ENCODE assay signal across 4 fruit fly cellular contexts in the genomic region with DNA sequence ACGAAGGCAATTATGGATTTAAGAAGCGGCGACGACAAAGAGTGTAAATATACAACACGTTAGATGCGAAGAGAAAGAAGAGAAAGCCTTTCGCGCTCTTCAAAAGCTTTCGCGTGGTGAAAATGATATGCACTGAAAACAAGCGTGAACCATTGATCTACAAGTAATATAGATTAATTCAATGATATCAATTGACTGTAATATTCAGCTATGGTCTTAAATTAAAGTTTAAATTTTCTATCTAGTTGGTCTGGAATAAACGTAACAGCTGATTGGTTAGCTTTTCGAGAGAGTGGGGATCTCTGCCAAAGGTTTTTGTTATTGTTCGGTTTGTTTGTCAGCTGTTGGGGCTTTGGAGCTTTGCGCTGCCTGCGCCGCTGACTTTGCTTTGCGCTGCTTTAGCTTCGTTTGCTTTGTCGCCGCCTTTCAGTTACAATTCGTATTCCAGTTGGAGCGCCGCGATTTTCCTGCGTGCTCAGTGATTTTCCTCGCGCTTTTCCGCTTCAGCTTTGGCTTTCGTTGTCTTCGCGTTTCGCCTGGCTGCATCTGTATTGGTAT.
TF ChIP-seq lines count a peak whose summit lies in the region.

No protein-coding gene starts in this region.

TF ChIP-seq in whole organism, embryonic, 481 proteins besides CTCF, POLR2A, EP300 and RAD21 (continued from another document and continues in another):
- no peak for TF ChIP-seq CG1832 (GFP tag; optimal IDR thresholded peaks at IDR 0.05; lab: Kevin White, UChicago)
- TF ChIP-seq hkb (optimal IDR thresholded peaks at IDR 0.05; lab: Kevin White, UChicago), result no peak
- TF ChIP-seq hkb (GFP tag; IDR thresholded peaks at IDR 0.05; lab: Robert Waterston, UW), result peak; percentile 25; the same call in 1 of the 2 replicates
- no peak for TF ChIP-seq CG6654 (GFP tag; optimal IDR thresholded peaks at IDR 0.05; lab: Kevin White, UChicago)
- TF ChIP-seq CG12071 (GFP tag; optimal IDR thresholded peaks at IDR 0.05; lab: Kevin White, UChicago), result peak; percentile 42
- TF ChIP-seq Jarid2 (GFP tag; optimal IDR thresholded peaks at IDR 0.05; lab: Kevin White, UChicago), result peak; percentile 81
- TF ChIP-seq Sox102F (GFP tag; optimal IDR thresholded peaks at IDR 0.05; lab: Kevin White, UChicago), result peak; percentile 34
- no peak for TF ChIP-seq trem (tag; optimal IDR thresholded peaks at IDR 0.05; lab: Kevin White, UChicago)
- TF ChIP-seq Hr3 (GFP tag; optimal IDR thresholded peaks at IDR 0.05; lab: Kevin White, UChicago), result no peak
- TF ChIP-seq Dbx (GFP tag; IDR thresholded peaks at IDR 0.05; lab: Robert Waterston, UW), result no peak
- TF ChIP-seq CG15514 (GFP tag; optimal IDR thresholded peaks at IDR 0.05; lab: Kevin White, UChicago), result no peak
- no peak for TF ChIP-seq pho (GFP tag; optimal IDR thresholded peaks at IDR 0.05; lab: Kevin White, UChicago)
- TF ChIP-seq Drgx (GFP tag; IDR thresholded peaks at IDR 0.05; lab: Robert Waterston, UW), result no peak; the same call in 1 of the 2 replicates
- TF ChIP-seq CG34224 (GFP tag; IDR thresholded peaks at IDR 0.05; lab: Robert Waterston, UW; ENCODE audit: partially characterized antibody), result no peak
- TF ChIP-seq hbn (GFP tag; IDR thresholded peaks at IDR 0.05; lab: Robert Waterston, UW; ENCODE audit: partially characterized antibody), result no peak
- no peak for TF ChIP-seq esg (GFP tag; conservative IDR thresholded peaks at IDR 0.05; lab: Robert Waterston, UW)
- no peak for TF ChIP-seq CG6854 (GFP tag; optimal IDR thresholded peaks at IDR 0.05; lab: Kevin White, UChicago)
- TF ChIP-seq mirr (GFP tag; optimal IDR thresholded peaks at IDR 0.05; lab: Kevin White, UChicago), result no peak
- TF ChIP-seq CG11247 (GFP tag; IDR thresholded peaks at IDR 0.05; lab: Robert Waterston, UW), result no peak
- no peak for TF ChIP-seq D19B (GFP tag; optimal IDR thresholded peaks at IDR 0.05; lab: Kevin White, UChicago)
- TF ChIP-seq CG9876 (GFP tag; optimal IDR thresholded peaks at IDR 0.05; lab: Kevin White, UChicago), result no peak
- no peak for TF ChIP-seq cas (GFP tag; IDR thresholded peaks at IDR 0.05; lab: Robert Waterston, UW)
- no peak for TF ChIP-seq Tbp (GFP tag; optimal IDR thresholded peaks at IDR 0.05; lab: Kevin White, UChicago)
- no peak for TF ChIP-seq Elba2 (GFP tag; optimal IDR thresholded peaks at IDR 0.05; lab: Kevin White, UChicago)
- peak in 1 of 2 experiments; percentile 6 for TF ChIP-seq Pdp1 (GFP tag; optimal IDR thresholded peaks at IDR 0.05; lab: Kevin White, UChicago)
- TF ChIP-seq al (GFP tag; IDR thresholded peaks at IDR 0.05; lab: Robert Waterston, UW), result no peak
- TF ChIP-seq Poxn (GFP tag; IDR thresholded peaks at IDR 0.05; lab: Robert Waterston, UW), result no peak
- TF ChIP-seq Ptx1 (GFP tag; IDR thresholded peaks at IDR 0.05; lab: Robert Waterston, UW), result no peak
- no peak for TF ChIP-seq gfzf (GFP tag; optimal IDR thresholded peaks at IDR 0.05; lab: Kevin White, UChicago)
- no peak for TF ChIP-seq schlank (tag; optimal IDR thresholded peaks at IDR 0.05; lab: Kevin White, UChicago)
- TF ChIP-seq Sin3A (optimal IDR thresholded peaks at IDR 0.05; lab: Kevin White, UChicago), result no peak
- TF ChIP-seq yki (optimal IDR thresholded peaks at IDR 0.05; lab: Kevin White, UChicago), result no peak

TF ChIP-seq in whole organism, prepupa, 60 proteins besides CTCF, POLR2A, EP300 and RAD21 (continued from another document and continues in another):
- TF ChIP-seq CG6163 (GFP tag; IDR thresholded peaks at IDR 0.05; lab: Robert Waterston, UW) (peak; percentile 66), CG6792 (GFP tag; optimal IDR thresholded peaks at IDR 0.05; lab: Kevin White, UChicago) (peak; percentile 36), dsx (GFP tag; optimal IDR thresholded peaks at IDR 0.05; lab: Kevin White, UChicago; ENCODE audit: poor library complexity, severe bottlenecking) (no peak), CG8319 (GFP tag; optimal IDR thresholded peaks at IDR 0.05; lab: Kevin White, UChicago) (no peak), dac (GFP tag; optimal IDR thresholded peaks at IDR 0.05; lab: Kevin White, UChicago) (peak; percentile 19), spab (GFP tag; optimal IDR thresholded peaks at IDR 0.05; lab: Kevin White, UChicago) (no peak), Sox102F (GFP tag; optimal IDR thresholded peaks at IDR 0.05; lab: Kevin White, UChicago) (peak; percentile 68), CG7368 (GFP tag; optimal IDR thresholded peaks at IDR 0.05; lab: Kevin White, UChicago) (peak; percentile 31), CG34406 (GFP tag; optimal IDR thresholded peaks at IDR 0.05; lab: Kevin White, UChicago) (peak; percentile 45), lz (GFP tag; optimal IDR thresholded peaks at IDR 0.05; lab: Kevin White, UChicago) (peak; percentile 52), CG10669 (GFP tag; optimal IDR thresholded peaks at IDR 0.05; lab: Kevin White, UChicago) (no peak), Hr38 (GFP tag; optimal IDR thresholded peaks at IDR 0.05; lab: Kevin White, UChicago) (no peak), CG8632 (GFP tag; optimal IDR thresholded peaks at IDR 0.05; lab: Kevin White, UChicago) (peak; percentile 36), fd59A (GFP tag; optimal IDR thresholded peaks at IDR 0.05; lab: Kevin White, UChicago) (no peak), fkh (GFP tag; optimal IDR thresholded peaks at IDR 0.05; lab: Kevin White, UChicago) (peak; percentile 32), Sox14 (GFP tag; optimal IDR thresholded peaks at IDR 0.05; lab: Kevin White, UChicago) (peak; percentile 21), CG11762 (GFP tag; optimal IDR thresholded peaks at IDR 0.05; lab: Kevin White, UChicago; ENCODE audit: insufficient read depth) (no peak), pdm3 (GFP tag; optimal IDR thresholded peaks at IDR 0.05; lab: Kevin White, UChicago) (peak; percentile 50), vri (GFP tag; optimal IDR thresholded peaks at IDR 0.05; lab: Kevin White, UChicago) (peak; percentile 57), cyc (GFP tag; optimal IDR thresholded peaks at IDR 0.05; lab: Kevin White, UChicago) (peak; percentile 22), CG32006 (GFP tag; optimal IDR thresholded peaks at IDR 0.05; lab: Kevin White, UChicago) (peak; percentile 57), net (GFP tag; optimal IDR thresholded peaks at IDR 0.05; lab: Kevin White, UChicago) (peak; percentile 70), CG11294 (GFP tag; IDR thresholded peaks at IDR 0.05; lab: Robert Waterston, UW) (no peak), CG9139 (GFP tag; optimal IDR thresholded peaks at IDR 0.05; lab: Kevin White, UChicago) (no peak), CG15336 (GFP tag; IDR thresholded peaks at IDR 0.05; lab: Robert Waterston, UW) (peak; percentile 79), ss (GFP tag; optimal IDR thresholded peaks at IDR 0.05; lab: Kevin White, UChicago) (peak in 1 of 2 experiments; percentile 11), eg (GFP tag; IDR thresholded peaks at IDR 0.05; lab: Robert Waterston, UW) (peak; percentile 74), acj6 (GFP tag; optimal IDR thresholded peaks at IDR 0.05; lab: Kevin White, UChicago) (peak; percentile 28), CG10631 (GFP tag; optimal IDR thresholded peaks at IDR 0.05; lab: Kevin White, UChicago) (peak; percentile 8), Lpt (GFP tag; optimal IDR thresholded peaks at IDR 0.05; lab: Kevin White, UChicago) (peak; percentile 46), CG3919 (GFP tag; optimal IDR thresholded peaks at IDR 0.05; lab: Kevin White, UChicago) (peak; percentile 22), svp (GFP tag; lab: Kevin White, UChicago) (peak; percentile 75)

TF ChIP-seq in whole organism, pupa, 21 proteins besides CTCF, POLR2A, EP300 and RAD21 (continued from another document):
- peak; percentile 43; the same call in 1 of the 3 replicates for TF ChIP-seq fd96Ca (GFP tag; IDR thresholded peaks at IDR 0.05; lab: Robert Waterston, UW)
- TF ChIP-seq CG32121 (GFP tag; IDR thresholded peaks at IDR 0.05; lab: Robert Waterston, UW), result peak; percentile 66

TF ChIP-seq in whole organism, wandering third instar larva, 38 proteins besides CTCF, POLR2A, EP300 and RAD21 (continued from another document):
- TF ChIP-seq jim (GFP tag; optimal IDR thresholded peaks at IDR 0.05; lab: Kevin White, UChicago) (no peak), dl (GFP tag; optimal IDR thresholded peaks at IDR 0.05; lab: Kevin White, UChicago; ENCODE audit: insufficient read depth in 1 of 2, partially characterized antibody in 2 of 2) (no peak), HLH106 (tag; optimal IDR thresholded peaks at IDR 0.05; lab: Kevin White, UChicago) (peak; percentile 24), brk (GFP tag; optimal IDR thresholded peaks at IDR 0.05; lab: Kevin White, UChicago) (peak; percentile 68), woc (GFP tag; optimal IDR thresholded peaks at IDR 0.05; lab: Kevin White, UChicago) (no peak), GATAd (GFP tag; optimal IDR thresholded peaks at IDR 0.05; lab: Kevin White, UChicago) (no peak)
